Fruit fly (Drosophila melanogaster) whole organism, embryonic: ENCODE data around the gene rno.

Experiments
- ATbp ChIP-seq: fragments of 200-800 bp; sonication (Bioruptor generic); optimal IDR thresholded peaks from 2 replicates; lab custom pipeline; 2017; ENCODE audit warnings: missing biosample characterization, mild to moderate bottlenecking, missing genetic modification characterization, missing genetic modification reagents
- Abd-B ChIP-seq: fragments of 200-800 bp; sonication (Bioruptor generic); optimal IDR thresholded peaks from 2 replicates; lab custom pipeline; 2018; ENCODE audit warnings: missing biosample characterization, mild to moderate bottlenecking, missing genetic modification characterization, moderate library complexity
- Aef1 ChIP-seq: fragments of 200-800 bp; sonication (Bioruptor generic); IDR thresholded peaks from 3 replicates; pipeline ENCODE4 v1.3.6; 2022; ENCODE audit warnings: missing biosample characterization, missing genetic modification characterization
- CG10543 ChIP-seq: fragments of 200-800 bp; sonication (Bioruptor generic); optimal IDR thresholded peaks from 3 replicates; lab custom pipeline; 2017; ENCODE audit warnings: missing biosample characterization, mild to moderate bottlenecking, missing genetic modification characterization, moderate library complexity
- CG11085 ChIP-seq: fragments of 200-800 bp; sonication (Bioruptor generic); IDR thresholded peaks from 2 replicates; pipeline ENCODE4 v1.3.6; 2022; ENCODE audit warnings: missing biosample characterization, missing genetic modification characterization
- CG12744 ChIP-seq: fragments of 200-800 bp; sonication (Bioruptor generic); optimal IDR thresholded peaks from 2 replicates; lab custom pipeline; 2016; ENCODE audit warnings: missing biosample characterization, missing genetic modification characterization
- CG14667 ChIP-seq: fragments of 200-800 bp; sonication (Bioruptor generic); IDR thresholded peaks from 2 replicates; pipeline ENCODE4 v1.3.6; 2022; ENCODE audit warnings: missing biosample characterization, missing genetic modification characterization
- CG14710 ChIP-seq: fragments of 200-800 bp; sonication (Bioruptor generic); optimal IDR thresholded peaks from 3 replicates; lab custom pipeline; 2019; ENCODE audit warnings: missing biosample characterization, mild to moderate bottlenecking, missing genetic modification characterization, moderate library complexity
- CG1529 ChIP-seq: fragments of 200-800 bp; sonication (Bioruptor generic); optimal IDR thresholded peaks from 3 replicates; lab custom pipeline; 2018; ENCODE audit warnings: missing biosample characterization, missing genetic modification characterization
- CG15514 ChIP-seq: fragments of 200-800 bp; sonication (Bioruptor generic); optimal IDR thresholded peaks from 3 replicates; lab custom pipeline; 2017; ENCODE audit warnings: missing biosample characterization, missing genetic modification characterization, mild to moderate bottlenecking, moderate library complexity, missing genetic modification reagents
- CG16863 ChIP-seq: fragments of 200-800 bp; sonication (Bioruptor generic); optimal IDR thresholded peaks from 3 replicates; lab custom pipeline; 2016; ENCODE audit warnings: missing biosample characterization, missing genetic modification characterization
- CG17361 ChIP-seq: fragments of 200-800 bp; sonication (Bioruptor generic); IDR thresholded peaks from 3 replicates; pipeline ENCODE4 v1.3.6; 2022; ENCODE audit warnings: missing biosample characterization, missing genetic modification characterization
- CG2202 ChIP-seq: fragments of 200-800 bp; sonication (Bioruptor generic); optimal IDR thresholded peaks from 2 replicates; lab custom pipeline; 2018; ENCODE audit warnings: missing biosample characterization, mild to moderate bottlenecking, missing genetic modification characterization
- CG3163 ChIP-seq: fragments of 200-800 bp; sonication (Bioruptor generic); optimal IDR thresholded peaks from 3 replicates; lab custom pipeline; 2016; ENCODE audit warnings: missing biosample characterization, missing genetic modification characterization
- CG3281 ChIP-seq: fragments of 200-800 bp; sonication (Bioruptor generic); optimal IDR thresholded peaks from 3 replicates; lab custom pipeline; 2017; ENCODE audit warnings: missing biosample characterization, mild to moderate bottlenecking, missing genetic modification characterization
- CG34224 ChIP-seq: fragments of 200-800 bp; sonication (Bioruptor generic); IDR thresholded peaks from 3 replicates; pipeline ENCODE4 v1.3.6; 2022; ENCODE audit warnings: missing biosample characterization, missing genetic modification characterization; ENCODE audit not compliant: partially characterized antibody
- CG4617 ChIP-seq: fragments of 200-800 bp; sonication (Bioruptor generic); optimal IDR thresholded peaks from 3 replicates; lab custom pipeline; 2016; ENCODE audit warnings: missing biosample characterization, missing genetic modification characterization, borderline replicate concordance
- CG7357 ChIP-seq: fragments of 200-800 bp; sonication (Bioruptor generic); IDR thresholded peaks from 3 replicates; pipeline ENCODE4 v1.3.6; 2022; ENCODE audit warnings: missing biosample characterization, missing genetic modification characterization
- CG7987 ChIP-seq: fragments of 200-800 bp; sonication (Bioruptor generic); optimal IDR thresholded peaks from 2 replicates; lab custom pipeline; 2018; ENCODE audit warnings: missing biosample characterization, mild to moderate bottlenecking, missing genetic modification characterization, moderate library complexity
- CG8290 ChIP-seq, 3 experiments: fragments of 200-800 bp; sonication (Bioruptor generic); optimal IDR thresholded peaks; 2 replicates each; lab custom pipeline; 2016 to 2019; ENCODE audit warnings: missing biosample characterization in 3 of 3, missing genetic modification characterization in 3 of 3, mild to moderate bottlenecking in 2 of 3, moderate library complexity in 1 of 3
- CG8924 ChIP-seq: fragments of 200-800 bp; optimal IDR thresholded peaks from 3 replicates; lab custom pipeline; 2019; ENCODE audit warnings: missing biosample characterization, mild to moderate bottlenecking, missing genetic modification characterization, moderate library complexity
- CG9437 ChIP-seq: fragments of 200-800 bp; sonication (Bioruptor generic); optimal IDR thresholded peaks from 2 replicates; lab custom pipeline; 2018; ENCODE audit warnings: missing biosample characterization, mild to moderate bottlenecking, missing genetic modification characterization
- CG9797 ChIP-seq: fragments of 200-800 bp; sonication (Bioruptor generic); optimal IDR thresholded peaks from 3 replicates; lab custom pipeline; 2018; ENCODE audit warnings: missing biosample characterization, mild to moderate bottlenecking, missing genetic modification characterization
- CTCF ChIP-seq: fragments of 200-800 bp; sonication (Bioruptor generic); optimal IDR thresholded peaks from 2 replicates; lab custom pipeline; 2017; ENCODE audit warnings: missing biosample characterization, mild to moderate bottlenecking, missing genetic modification characterization, moderate library complexity
- Dad ChIP-seq: fragments of 200-800 bp; sonication (Bioruptor generic); optimal IDR thresholded peaks from 3 replicates; lab custom pipeline; 2016; ENCODE audit warnings: missing biosample characterization, missing genetic modification characterization
- ERR ChIP-seq: fragments of 200-800 bp; sonication (Bioruptor generic); optimal IDR thresholded peaks from 2 replicates; lab custom pipeline; 2016; ENCODE audit warnings: missing biosample characterization, missing genetic modification characterization
- Ets65A ChIP-seq: fragments of 200-800 bp; sonication (Bioruptor generic); peaks from one replicate; lab custom pipeline; 2016; ENCODE audit warnings: missing biosample characterization, missing genetic modification characterization
- Hr39 ChIP-seq: fragments of >200 bp; optimal IDR thresholded peaks from 2 replicates; lab custom pipeline; 2017
- Kr ChIP-seq: fragments of 200-800 bp; sonication (Bioruptor generic); optimal IDR thresholded peaks from 2 replicates; lab custom pipeline; 2017; ENCODE audit warnings: missing biosample characterization, mild to moderate bottlenecking, missing genetic modification characterization
- Mrtf ChIP-seq: fragments of 200-800 bp; sonication (Bioruptor generic); IDR thresholded peaks from 3 replicates; pipeline ENCODE4 v1.3.6; 2022; ENCODE audit warnings: missing biosample characterization, missing genetic modification characterization
- NC2α ChIP-seq: fragments of 200-800 bp; sonication (Bioruptor generic); optimal IDR thresholded peaks from 2 replicates; lab custom pipeline; 2016; ENCODE audit warnings: missing biosample characterization, missing genetic modification characterization
- Oaz ChIP-seq: fragments of 200-800 bp; sonication (Bioruptor generic); IDR thresholded peaks from 2 replicates; pipeline ENCODE4 v1.3.6; 2022; ENCODE audit warnings: missing biosample characterization, missing genetic modification characterization
- Rx ChIP-seq: fragments of 200-800 bp; sonication (Bioruptor generic); IDR thresholded peaks from 2 replicates; pipeline ENCODE4 v1.3.6; 2022; ENCODE audit warnings: missing biosample characterization, missing genetic modification characterization
- Spps ChIP-seq: fragments of 200-800 bp; sonication (Bioruptor generic); optimal IDR thresholded peaks from 2 replicates; lab custom pipeline; 2018; ENCODE audit warnings: missing biosample characterization, mild to moderate bottlenecking, missing genetic modification characterization
- Vsx1 ChIP-seq: fragments of 200-800 bp; sonication (Bioruptor generic); optimal IDR thresholded peaks from 2 replicates; lab custom pipeline; 2017; ENCODE audit warnings: missing biosample characterization, mild to moderate bottlenecking, missing genetic modification characterization, missing genetic modification reagents
- ab ChIP-seq: fragments of 200-800 bp; sonication (Bioruptor generic); optimal IDR thresholded peaks from 2 replicates; lab custom pipeline; 2016; ENCODE audit warnings: missing biosample characterization, missing genetic modification characterization
- bab2 ChIP-seq: fragments of 200-800 bp; sonication (Bioruptor generic); optimal IDR thresholded peaks from 2 replicates; lab custom pipeline; 2016; ENCODE audit warnings: missing biosample characterization, missing genetic modification characterization
- dysf ChIP-seq: fragments of 200-800 bp; sonication (Bioruptor generic); IDR thresholded peaks from 3 replicates; pipeline ENCODE4 v1.3.6; 2022; ENCODE audit warnings: missing biosample characterization, missing genetic modification characterization
- exex ChIP-seq: fragments of 200-800 bp; sonication (Bioruptor generic); optimal IDR thresholded peaks from 4 replicates; lab custom pipeline; 2018; ENCODE audit warnings: missing biosample characterization, mild to moderate bottlenecking, missing genetic modification characterization, moderate library complexity
- eyg ChIP-seq: fragments of 200-800 bp; sonication (Bioruptor generic); optimal IDR thresholded peaks from 3 replicates; lab custom pipeline; 2016; ENCODE audit warnings: missing biosample characterization, missing genetic modification characterization
- fd96Cb ChIP-seq: fragments of 200-800 bp; sonication (Bioruptor generic); optimal IDR thresholded peaks from 2 replicates; lab custom pipeline; 2018; ENCODE audit warnings: missing biosample characterization, mild to moderate bottlenecking, missing genetic modification characterization, moderate library complexity
- fu2 ChIP-seq: fragments of 200-800 bp; sonication (Bioruptor generic); optimal IDR thresholded peaks from 2 replicates; lab custom pipeline; 2016; ENCODE audit warnings: missing biosample characterization, missing genetic modification characterization
- gce ChIP-seq: fragments of 200-800 bp; sonication (Bioruptor generic); IDR thresholded peaks from 3 replicates; pipeline ENCODE4 v1.3.6; 2022; ENCODE audit warnings: missing biosample characterization, missing genetic modification characterization
- ham ChIP-seq: fragments of 200-800 bp; sonication (Bioruptor generic); IDR thresholded peaks from 2 replicates; pipeline ENCODE4 v1.3.6; 2022; ENCODE audit warnings: missing biosample characterization, missing genetic modification characterization
- pnt ChIP-seq: fragments of 200-800 bp; sonication (Bioruptor generic); optimal IDR thresholded peaks from 3 replicates; lab custom pipeline; 2016; ENCODE audit warnings: missing biosample characterization, missing genetic modification characterization
- pum ChIP-seq: fragments of 200-800 bp; sonication (Bioruptor generic); optimal IDR thresholded peaks from 2 replicates; lab custom pipeline; 2016; ENCODE audit warnings: missing biosample characterization, missing genetic modification characterization
- ranshi ChIP-seq: fragments of 200-800 bp; sonication (Bioruptor generic); IDR thresholded peaks from 2 replicates; pipeline ENCODE4 v1.3.6; 2022; ENCODE audit warnings: missing biosample characterization, missing genetic modification characterization
- stc ChIP-seq: fragments of 200-800 bp; sonication (Bioruptor generic); IDR thresholded peaks from 2 replicates; pipeline ENCODE4 v1.3.6; 2022; ENCODE audit warnings: missing biosample characterization, missing genetic modification characterization
- sug ChIP-seq: fragments of 200-800 bp; optimal IDR thresholded peaks from 2 replicates; lab custom pipeline; 2019; ENCODE audit warnings: missing biosample characterization, mild to moderate bottlenecking, missing genetic modification characterization, moderate library complexity
- ttk ChIP-seq: fragments of 200-800 bp; sonication (Bioruptor generic); IDR thresholded peaks from 2 replicates; pipeline ENCODE4 v2.1.2; 2022; ENCODE audit warnings: missing biosample characterization, missing genetic modification characterization

Gene rno

DNA sequence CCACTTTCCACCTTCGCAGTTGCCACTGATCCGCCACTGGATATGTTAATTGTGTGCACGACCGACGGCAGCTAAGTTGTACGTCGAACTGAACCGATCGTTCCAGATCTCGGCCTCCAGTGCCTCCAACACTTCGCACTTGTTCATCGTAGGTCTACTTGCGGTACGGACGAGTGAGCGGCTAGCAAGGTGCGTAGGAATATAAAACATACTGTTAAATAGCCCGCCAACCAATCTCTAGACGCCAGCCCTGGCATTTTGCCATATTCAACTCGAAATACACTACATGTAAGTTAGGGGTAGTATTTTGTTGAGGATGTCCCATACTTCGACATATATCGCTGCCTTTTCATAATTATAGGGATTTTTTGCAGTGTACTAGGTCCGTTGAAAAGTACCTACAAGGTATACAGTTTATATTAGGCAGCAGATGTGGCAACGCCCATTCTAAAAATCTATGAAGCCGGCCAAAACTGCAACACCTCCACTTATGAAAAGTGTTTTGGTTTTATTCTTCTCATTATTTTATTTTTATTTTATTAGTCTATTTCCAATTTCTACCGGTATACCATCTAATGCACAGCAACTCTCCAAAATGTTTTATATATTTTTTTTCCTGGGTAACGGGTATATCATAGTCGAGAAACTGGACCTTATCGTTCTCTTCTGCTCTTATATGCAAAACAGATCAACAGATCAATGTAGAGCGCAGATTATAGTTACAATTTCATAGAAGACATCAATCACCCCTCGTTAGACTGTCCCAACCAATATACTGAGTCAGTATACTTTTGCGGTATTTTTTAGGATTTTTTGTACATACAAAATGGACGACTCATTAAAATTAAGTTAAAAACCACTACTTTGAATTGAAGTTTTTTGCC is 23.7 kb upstream of the rno start, which contains the start of the genes pyx and CG33229 (continued):
- TF ChIP-seq CG8924 (peak; percentile 85), bab2 (GFP tag; lab: Kevin White, UChicago) (peak; percentile 87), CG12744 (peak; percentile 75), Rx (GFP tag; lab: Robert Waterston, UW) (peak; percentile 56), ERR (GFP tag; lab: Kevin White, UChicago) (no peak), CG16863 (peak; percentile 70), Aef1 (GFP tag; lab: Robert Waterston, UW) (peak; percentile 75; the same call in 2 of the 3 replicates), ranshi (GFP tag; lab: Robert Waterston, UW) (peak; percentile 80), Mrtf (GFP tag; lab: Robert Waterston, UW) (peak; percentile 85), pnt (GFP tag; lab: Kevin White, UChicago) (peak; percentile 67), Ets65A (GFP tag; lab: Kevin White, UChicago) (peak; percentile 99), CG3163 (peak; percentile 16), CG8290 (GFP tag; optimal IDR thresholded peaks at IDR 0.05; lab: Kevin White, UChicago) (peak; percentile 76), CG8290 (tag; optimal IDR thresholded peaks at IDR 0.05; lab: Kevin White, UChicago) (peak in 1 of 2 experiments; percentile 90), CG15514 (GFP tag; lab: Kevin White, UChicago) (peak; percentile 65), CG3281 (GFP tag; lab: Kevin White, UChicago) (peak; percentile 81), fu2 (GFP tag; lab: Kevin White, UChicago) (peak; percentile 89), Spps (no peak), CG14710 (peak; percentile 77), CG9437 (GFP tag; lab: Kevin White, UChicago) (peak; percentile 83), eyg (peak; percentile 48), CG2202 (tag; lab: Kevin White, UChicago) (peak; percentile 12), Dad (peak; percentile 55), CG34224 (GFP tag; lab: Robert Waterston, UW) (no peak), sug (tag; lab: Kevin White, UChicago) (peak; percentile 92), CG14667 (GFP tag; lab: Robert Waterston, UW) (peak; percentile 67), CG10543 (GFP tag; lab: Kevin White, UChicago) (peak; percentile 84), exex (tag; lab: Kevin White, UChicago) (peak; percentile 60), pum (peak; percentile 78), CG9797 (GFP tag; lab: Kevin White, UChicago) (peak; percentile 20), CG7987 (GFP tag; lab: Kevin White, UChicago) (peak; percentile 18), CG4617 (peak; percentile 63), ab (GFP tag; lab: Kevin White, UChicago) (peak; percentile 75), gce (GFP tag; lab: Robert Waterston, UW) (peak; percentile 60; the same call in 2 of the 3 replicates), Abd-B (GFP tag; lab: Kevin White, UChicago) (peak; percentile 91), Hr39 (lab: Kevin White, UChicago) (no peak), NC2α (GFP tag; lab: Kevin White, UChicago) (no peak), ATbp (GFP tag; lab: Kevin White, UChicago) (peak; percentile 57), CG17361 (GFP tag; lab: Robert Waterston, UW) (peak; percentile 95), CG7357 (GFP tag; lab: Robert Waterston, UW) (peak; percentile 77), fd96Cb (tag; lab: Kevin White, UChicago) (peak; percentile 81), Vsx1 (GFP tag; lab: Kevin White, UChicago) (no peak), stc (GFP tag; lab: Robert Waterston, UW) (peak; percentile 72), CG1529 (GFP tag; lab: Kevin White, UChicago) (peak; percentile 47), ham (GFP tag; lab: Robert Waterston, UW) (peak; percentile 18; the same call in 1 of the 2 replicates), ttk (peak; percentile 66), CTCF (GFP tag; lab: Kevin White, UChicago) (peak; percentile 26), Oaz (GFP tag; lab: Robert Waterston, UW) (peak; percentile 66), CG11085 (peak; percentile 72), Kr (GFP tag; lab: Kevin White, UChicago) (no peak), dysf (GFP tag; lab: Robert Waterston, UW) (peak; percentile 91)
